Fruit fly (Drosophila melanogaster): ENCODE data around the gene CG5043.

dm6 chr2L:17471524-17471923, 37.9 kb downstream of the CG5043 start, which contains the start of gene Sgt:
- TF ChIP-seq pan (optimal IDR thresholded peaks at IDR 0.05) (no peak), CG8478 (optimal IDR thresholded peaks at IDR 0.05) (no peak), EcR (GFP tag; optimal IDR thresholded peaks at IDR 0.05) (no peak), usp (GFP tag; optimal IDR thresholded peaks at IDR 0.05) (no peak), Dll (optimal IDR thresholded peaks at IDR 0.05) (no peak), psq (optimal IDR thresholded peaks at IDR 0.05) (no peak)
